Worm (Caenorhabditis elegans) whole organism, mixed stage, embryonic: ENCODE measurements around the gene cls-1.

Experiments used
- M03D4.4 ChIP-seq: sonication (generic microtip); optimal IDR thresholded peaks from 2 replicates; lab custom pipeline; 2017; ENCODE audit warnings: mild to moderate bottlenecking, missing genetic modification characterization, missing compliant biosample characterization
- bed-3 ChIP-seq: fragments of 200-800 bp; sonication (Bioruptor generic); optimal IDR thresholded peaks from 3 replicates; lab custom pipeline; 2018; ENCODE audit warnings: mild to moderate bottlenecking, missing genetic modification characterization, moderate library complexity, missing compliant biosample characterization
- blmp-1 ChIP-seq: fragments of 150-350 bp; optimal IDR thresholded peaks from 2 replicates; lab custom pipeline; 2014; ENCODE audit warnings: missing biosample characterization, missing genetic modification characterization
- ceh-83 ChIP-seq: fragments of 200-800 bp; sonication (Bioruptor generic); optimal IDR thresholded peaks from 2 replicates; lab custom pipeline; 2018; ENCODE audit warnings: mild to moderate bottlenecking, missing genetic modification characterization, missing compliant biosample characterization
- ces-1 ChIP-seq: fragments of 150-350 bp; optimal IDR thresholded peaks from 2 replicates; lab custom pipeline; 2014; ENCODE audit warnings: missing biosample characterization, missing genetic modification reagents, missing genetic modification characterization
- cnd-1 ChIP-seq: fragments of 200-800 bp; sonication (Bioruptor generic); optimal IDR thresholded peaks from 2 replicates; lab custom pipeline; 2018; ENCODE audit warnings: mild to moderate bottlenecking, missing genetic modification characterization, missing compliant biosample characterization
- drap-1 ChIP-seq: fragments of 200-800 bp; sonication (Bioruptor generic); optimal IDR thresholded peaks from 3 replicates; lab custom pipeline; 2018; ENCODE audit warnings: mild to moderate bottlenecking, missing genetic modification characterization, missing compliant biosample characterization
- elt-1 ChIP-seq: sonication (generic microtip); optimal IDR thresholded peaks from 2 replicates; lab custom pipeline; 2017; ENCODE audit warnings: missing genetic modification characterization, mild to moderate bottlenecking, missing compliant biosample characterization, antibody characterized with exemption, moderate library complexity, borderline replicate concordance; ENCODE audit not compliant: insufficient read depth
- elt-3 ChIP-seq: fragments of 150-350 bp; optimal IDR thresholded peaks from 2 replicates; lab custom pipeline; 2014; ENCODE audit warnings: missing biosample characterization, missing genetic modification characterization
- flh-1 ChIP-seq: fragments of 200-800 bp; sonication (Bioruptor generic); optimal IDR thresholded peaks from 2 replicates; lab custom pipeline; 2018; ENCODE audit warnings: mild to moderate bottlenecking, missing genetic modification characterization, moderate library complexity, missing compliant biosample characterization
- ham-2 ChIP-seq: fragments of 200-800 bp; sonication (Bioruptor generic); optimal IDR thresholded peaks from 2 replicates; lab custom pipeline; 2018; ENCODE audit warnings: mild to moderate bottlenecking, missing genetic modification characterization, missing compliant biosample characterization
- hlh-1 ChIP-seq: fragments of 150-350 bp; optimal IDR thresholded peaks from 2 replicates; lab custom pipeline; 2014; ENCODE audit warnings: missing biosample characterization, missing genetic modification reagents, missing genetic modification characterization
- lin-13 ChIP-seq: fragments of 150-350 bp; optimal IDR thresholded peaks from 2 replicates; lab custom pipeline; 2014; ENCODE audit warnings: missing biosample characterization, missing genetic modification characterization
- lin-32 ChIP-seq: fragments of 200-800 bp; sonication (Bioruptor generic); optimal IDR thresholded peaks from 2 replicates; lab custom pipeline; 2018; ENCODE audit warnings: mild to moderate bottlenecking, missing genetic modification characterization, missing compliant biosample characterization
- lsy-2 ChIP-seq: fragments of 150-350 bp; optimal IDR thresholded peaks from 2 replicates; lab custom pipeline; 2014; ENCODE audit warnings: missing biosample characterization, missing genetic modification characterization
- mab-5 ChIP-seq: fragments of 150-350 bp; optimal IDR thresholded peaks from 2 replicates; lab custom pipeline; 2014; ENCODE audit warnings: missing biosample characterization, missing genetic modification characterization
- mep-1 ChIP-seq: fragments of 150-350 bp; optimal IDR thresholded peaks from 2 replicates; lab custom pipeline; 2017; ENCODE audit warnings: missing biosample characterization, missing genetic modification reagents, missing genetic modification characterization, inconsistent platforms
- mls-2 ChIP-seq: sonication (generic microtip); optimal IDR thresholded peaks from 2 replicates; lab custom pipeline; 2016; ENCODE audit warnings: mild to moderate bottlenecking, missing genetic modification characterization, moderate library complexity, missing compliant biosample characterization
- nhr-2 ChIP-seq: fragments of 150-350 bp; optimal IDR thresholded peaks from 2 replicates; lab custom pipeline; 2014; ENCODE audit warnings: missing biosample characterization, missing genetic modification characterization
- nhr-237 ChIP-seq: fragments of 150-350 bp; optimal IDR thresholded peaks from 2 replicates; lab custom pipeline; 2014; ENCODE audit warnings: missing biosample characterization, missing genetic modification characterization
- nhr-28 ChIP-seq: fragments of 150-350 bp; optimal IDR thresholded peaks from 2 replicates; lab custom pipeline; 2014; ENCODE audit warnings: missing biosample characterization, missing genetic modification characterization
- nhr-76 ChIP-seq: sonication (generic microtip); optimal IDR thresholded peaks from 2 replicates; lab custom pipeline; 2017; ENCODE audit warnings: missing biosample characterization, missing genetic modification characterization
- snpc-4 ChIP-seq: fragments of 150-350 bp; optimal IDR thresholded peaks from 2 replicates; lab custom pipeline; 2014; ENCODE audit warnings: missing biosample characterization, missing genetic modification characterization
- sptf-1 ChIP-seq: sonication (generic microtip); optimal IDR thresholded peaks from 2 replicates; lab custom pipeline; 2017; ENCODE audit warnings: mild to moderate bottlenecking, missing genetic modification characterization, moderate library complexity, missing compliant biosample characterization
- unc-120 ChIP-seq: sonication (generic microtip); optimal IDR thresholded peaks from 2 replicates; lab custom pipeline; 2017; ENCODE audit warnings: missing genetic modification characterization, missing compliant biosample characterization; ENCODE audit not compliant: poor library complexity, severe bottlenecking
- unc-62 ChIP-seq: fragments of 150-350 bp; optimal IDR thresholded peaks from 2 replicates; lab custom pipeline; 2014; ENCODE audit warnings: missing biosample characterization, missing genetic modification reagents, missing genetic modification characterization

Gene cls-1

ce11 chrIII:7554697-7555145 lies 46.7 kb downstream of the cls-1 start:
- TF ChIP-seq unc-62 (GFP tag; lab: Kevin White, UChicago), result peak; percentile 99
- TF ChIP-seq mls-2, result no peak
- peak; percentile 11 for TF ChIP-seq M03D4.4 (tag; lab: Kevin White, UChicago)
- peak; percentile 61 for TF ChIP-seq lsy-2 (tag; lab: Kevin White, UChicago)
- TF ChIP-seq unc-120 (tag; lab: Kevin White, UChicago), result peak; percentile 84
- no peak for TF ChIP-seq flh-1 (GFP tag; lab: Kevin White, UChicago)
- no peak for TF ChIP-seq blmp-1 (tag; lab: Kevin White, UChicago)
- peak; percentile 92 for TF ChIP-seq mab-5
- TF ChIP-seq, all 35 proteins: peak for 5

- no peak for TF ChIP-seq lin-32 (GFP tag; lab: Kevin White, UChicago)
These were observed 47.4 kb downstream of the cls-1 start, which contains the start of gene ceh-13 for ce11 chrIII:7555360-7555759. Gene ceh-13, plus strand, starts transcription at chrIII:7555660.

- TF ChIP-seq elt-1 (tag; lab: Kevin White, UChicago), result no peak
- TF ChIP-seq mab-5, result no peak
- TF ChIP-seq unc-120 (tag; lab: Kevin White, UChicago), result no peak
- TF ChIP-seq mep-1, result no peak
- no peak for TF ChIP-seq blmp-1 (tag; lab: Kevin White, UChicago)
- TF ChIP-seq hlh-1 (tag; lab: Kevin White, UChicago), result no peak
- TF ChIP-seq nhr-237 (tag; lab: Kevin White, UChicago), result no peak
These were observed 50.0 kb downstream of the cls-1 start for ce11 chrIII:7557930-7558470.

- TF ChIP-seq snpc-4 (tag; lab: Kevin White, UChicago), result no peak
- TF ChIP-seq nhr-28 (tag; lab: Kevin White, UChicago), result no peak
- TF ChIP-seq unc-62 (GFP tag; lab: Kevin White, UChicago), result peak; percentile 68
- no peak for TF ChIP-seq hlh-1 (tag; lab: Kevin White, UChicago)
- TF ChIP-seq drap-1 (GFP tag; lab: Kevin White, UChicago), result no peak
- TF ChIP-seq nhr-2 (tag; lab: Kevin White, UChicago), result peak; percentile 67
- no peak for TF ChIP-seq cnd-1 (tag; lab: Kevin White, UChicago)
- peak; percentile 85 for TF ChIP-seq ces-1 (GFP tag; lab: Kevin White, UChicago)
- peak; percentile 6 for TF ChIP-seq mls-2
These were observed 50.7 kb downstream of the cls-1 start for ce11 chrIII:7558658-7559057.

ce11 chrIII:7559869-7560268 lies 51.9 kb downstream of the cls-1 start:
- TF ChIP-seq blmp-1 (tag; lab: Kevin White, UChicago), result no peak
- TF ChIP-seq unc-62 (GFP tag; lab: Kevin White, UChicago), result peak; percentile 100
- TF ChIP-seq hlh-1 (tag; lab: Kevin White, UChicago), result peak; percentile 80
- TF ChIP-seq unc-120 (tag; lab: Kevin White, UChicago), result peak; percentile 83
- TF ChIP-seq ceh-83 (GFP tag; lab: Kevin White, UChicago), result peak; percentile 3

- TF ChIP-seq lin-13 (no peak), unc-62 (GFP tag; lab: Kevin White, UChicago) (no peak), lsy-2 (tag; lab: Kevin White, UChicago) (no peak), elt-3 (tag; lab: Kevin White, UChicago) (no peak), ham-2 (GFP tag; lab: Kevin White, UChicago) (no peak), nhr-76 (no peak), ceh-83 (GFP tag; lab: Kevin White, UChicago) (no peak), sptf-1 (tag; lab: Kevin White, UChicago) (no peak), bed-3 (no peak)
These were observed 53.9 kb downstream of the cls-1 start, which contains the start of gene lgc-12 for ce11 chrIII:7561872-7562271. Gene lgc-12, plus strand, starts transcription at chrIII:7562172.
